Worm (Caenorhabditis elegans) whole organism, L3 larva: ENCODE measurements around the gene F48E3.9.

Experiments
- R02D3.7 ChIP-seq: fragments of 150-350 bp; optimal IDR thresholded peaks from 2 replicates; lab custom pipeline; 2014; ENCODE audit warnings: missing biosample characterization, missing genetic modification characterization
- ama-1 ChIP-seq: fragments of 150-350 bp; optimal IDR thresholded peaks from 2 replicates; lab custom pipeline; 2018
- ceh-16 ChIP-seq: sonication (generic microtip); optimal IDR thresholded peaks from 2 replicates; lab custom pipeline; 2017; ENCODE audit warnings: missing biosample characterization, missing genetic modification characterization
- elt-3 ChIP-seq, 3 experiments: fragments of 150-350 bp in 1 of 3; sonication (generic microtip) in 2 of 3; optimal IDR thresholded peaks; 2 replicates in 2 of 3; 4 replicates in 1 of 3; lab custom pipeline; 2014 to 2017; ENCODE audit warnings: missing biosample characterization in 3 of 3, missing genetic modification characterization in 3 of 3
- fkh-2 ChIP-seq: fragments of 150-350 bp; optimal IDR thresholded peaks from 2 replicates; lab custom pipeline; 2014; ENCODE audit warnings: missing biosample characterization, missing genetic modification reagents, missing genetic modification characterization
- mdl-1 ChIP-seq: fragments of 150-350 bp; optimal IDR thresholded peaks from 2 replicates; lab custom pipeline; 2014; ENCODE audit warnings: missing biosample characterization, missing genetic modification characterization
- tbx-2 ChIP-seq: sonication (generic microtip); optimal IDR thresholded peaks from 2 replicates; lab custom pipeline; 2016; ENCODE audit warnings: mild to moderate bottlenecking, missing genetic modification characterization, missing compliant biosample characterization
- unc-62 ChIP-seq: fragments of 150-350 bp; sonication (generic microtip); optimal IDR thresholded peaks from 4 replicates; lab custom pipeline; 2014; ENCODE audit warnings: missing biosample characterization, missing genetic modification reagents, missing genetic modification characterization
- ztf-11 ChIP-seq: fragments of 150-350 bp; optimal IDR thresholded peaks from 2 replicates; lab custom pipeline; 2014; ENCODE audit warnings: missing biosample characterization, missing genetic modification characterization

DNA sequence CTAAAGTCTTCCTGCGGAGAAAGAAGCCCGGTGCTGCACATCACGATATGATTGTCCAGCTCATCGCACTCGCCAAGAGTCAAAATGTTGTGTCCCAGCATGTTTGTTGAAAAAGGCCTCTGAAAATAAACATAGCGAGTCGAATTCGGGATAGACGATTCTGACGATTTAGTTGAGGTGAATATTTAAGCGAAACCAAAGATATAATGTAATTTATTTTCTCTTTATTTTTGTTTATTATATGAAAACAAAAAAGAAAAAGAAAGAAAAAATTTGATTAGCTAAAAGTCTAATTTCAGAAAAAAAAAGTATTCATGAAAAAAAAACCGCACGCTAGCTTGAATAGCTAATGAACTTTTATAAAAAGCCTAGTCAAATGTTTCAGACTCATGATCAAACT, 51.8 kb downstream of the F48E3.9 start, which contains the start of gene ceh-14:
- TF ChIP-seq R02D3.7 (tag; lab: Kevin White, UChicago) (no peak), elt-3 (tag; optimal IDR thresholded peaks at IDR 0.05; lab: Kevin White, UChicago) (no peak), ztf-11 (tag; lab: Kevin White, UChicago) (no peak), mdl-1 (tag; lab: Kevin White, UChicago) (no peak), ama-1 (lab: Kevin White, UChicago) (no peak), ceh-16 (tag; lab: Kevin White, UChicago) (no peak), fkh-2 (no peak), unc-62 (GFP tag; lab: Kevin White, UChicago) (no peak), tbx-2 (tag; lab: Kevin White, UChicago) (no peak)
